Fruit fly (Drosophila melanogaster) whole organism, embryonic: ENCODE results near the gene CG32944.

Experiments used
- CG10274 ChIP-seq: fragments of 200-800 bp; sonication (Bioruptor generic); optimal IDR thresholded peaks from 3 replicates; lab custom pipeline; 2017; ENCODE audit warnings: missing biosample characterization, mild to moderate bottlenecking, missing genetic modification characterization
- CG12071 ChIP-seq: fragments of 200-800 bp; sonication (Bioruptor generic); optimal IDR thresholded peaks from 3 replicates; lab custom pipeline; 2018; ENCODE audit warnings: missing biosample characterization, mild to moderate bottlenecking, missing genetic modification characterization
- CG14710 ChIP-seq: fragments of 200-800 bp; sonication (Bioruptor generic); optimal IDR thresholded peaks from 3 replicates; lab custom pipeline; 2019; ENCODE audit warnings: missing biosample characterization, mild to moderate bottlenecking, missing genetic modification characterization, moderate library complexity
- CG15601 ChIP-seq: fragments of 200-800 bp; sonication (Bioruptor generic); optimal IDR thresholded peaks from 3 replicates; lab custom pipeline; 2019; ENCODE audit warnings: missing biosample characterization, mild to moderate bottlenecking, missing genetic modification characterization, moderate library complexity
- CG16815 ChIP-seq: fragments of 200-800 bp; sonication (Bioruptor generic); optimal IDR thresholded peaks from 3 replicates; lab custom pipeline; 2017; ENCODE audit warnings: missing biosample characterization, mild to moderate bottlenecking, missing genetic modification characterization
- CG16863 ChIP-seq: fragments of 200-800 bp; sonication (Bioruptor generic); optimal IDR thresholded peaks from 3 replicates; lab custom pipeline; 2016; ENCODE audit warnings: missing biosample characterization, missing genetic modification characterization
- CG1792 ChIP-seq: fragments of 200-800 bp; sonication (Bioruptor generic); optimal IDR thresholded peaks from 2 replicates; lab custom pipeline; 2016; ENCODE audit warnings: missing biosample characterization, missing genetic modification characterization
- CG18262 ChIP-seq: fragments of 200-800 bp; optimal IDR thresholded peaks from 3 replicates; lab custom pipeline; 2019; ENCODE audit warnings: missing biosample characterization, mild to moderate bottlenecking, missing genetic modification characterization, moderate library complexity
- CG2120 ChIP-seq: fragments of 200-800 bp; sonication (Bioruptor generic); optimal IDR thresholded peaks from 3 replicates; lab custom pipeline; 2016; ENCODE audit warnings: missing biosample characterization, missing genetic modification characterization
- CG32772 ChIP-seq: fragments of 200-800 bp; sonication (Bioruptor generic); IDR thresholded peaks from 2 replicates; pipeline ENCODE4 v1.3.6; 2022; ENCODE audit warnings: missing biosample characterization, missing genetic modification characterization
- CG34224 ChIP-seq: fragments of 200-800 bp; sonication (Bioruptor generic); IDR thresholded peaks from 3 replicates; pipeline ENCODE4 v1.3.6; 2022; ENCODE audit warnings: missing biosample characterization, missing genetic modification characterization; ENCODE audit not compliant: partially characterized antibody
- CG6654 ChIP-seq: fragments of 200-800 bp; sonication (Bioruptor generic); optimal IDR thresholded peaks from 2 replicates; lab custom pipeline; 2017; ENCODE audit warnings: missing biosample characterization, mild to moderate bottlenecking, missing genetic modification characterization
- CG6683 ChIP-seq: fragments of 200-800 bp; sonication (Bioruptor generic); optimal IDR thresholded peaks from 2 replicates; lab custom pipeline; 2017; ENCODE audit warnings: missing biosample characterization, mild to moderate bottlenecking, missing genetic modification characterization, missing genetic modification reagents
- CG6791 ChIP-seq: fragments of 200-800 bp; sonication (Bioruptor generic); IDR thresholded peaks from 3 replicates; pipeline ENCODE4 v1.3.6; 2022; ENCODE audit warnings: missing biosample characterization, missing genetic modification characterization; ENCODE audit not compliant: partially characterized antibody
- CG7357 ChIP-seq: fragments of 200-800 bp; sonication (Bioruptor generic); IDR thresholded peaks from 3 replicates; pipeline ENCODE4 v1.3.6; 2022; ENCODE audit warnings: missing biosample characterization, missing genetic modification characterization
- CG8924 ChIP-seq: fragments of 200-800 bp; optimal IDR thresholded peaks from 3 replicates; lab custom pipeline; 2019; ENCODE audit warnings: missing biosample characterization, mild to moderate bottlenecking, missing genetic modification characterization, moderate library complexity
- CG9727 ChIP-seq: fragments of 200-800 bp; sonication (Bioruptor generic); optimal IDR thresholded peaks from 3 replicates; lab custom pipeline; 2017; ENCODE audit warnings: missing biosample characterization, mild to moderate bottlenecking, missing genetic modification characterization
- CoRest ChIP-seq: fragments of 200-800 bp; sonication (Bioruptor generic); optimal IDR thresholded peaks from 3 replicates; lab custom pipeline; 2018; ENCODE audit warnings: missing biosample characterization, mild to moderate bottlenecking, missing genetic modification characterization, moderate library complexity
- Doc2 ChIP-seq: fragments of 200-800 bp; sonication (Bioruptor generic); IDR thresholded peaks from 2 replicates; pipeline ENCODE4 v1.3.6; 2022; ENCODE audit warnings: missing biosample characterization, missing genetic modification characterization
- ERR ChIP-seq: fragments of 200-800 bp; sonication (Bioruptor generic); optimal IDR thresholded peaks from 2 replicates; lab custom pipeline; 2016; ENCODE audit warnings: missing biosample characterization, missing genetic modification characterization
- Ets65A ChIP-seq: fragments of 200-800 bp; sonication (Bioruptor generic); peaks from one replicate; lab custom pipeline; 2016; ENCODE audit warnings: missing biosample characterization, missing genetic modification characterization
- Fer2 ChIP-seq: fragments of 200-800 bp; sonication (Bioruptor generic); optimal IDR thresholded peaks from 2 replicates; lab custom pipeline; 2018; ENCODE audit warnings: missing biosample characterization, mild to moderate bottlenecking, missing genetic modification characterization, moderate library complexity
- Hr78 ChIP-seq, 2 experiments: fragments of 200-800 bp in 1 of 2; fragments of >200 bp in 1 of 2; sonication (Bioruptor generic) in 1 of 2; optimal IDR thresholded peaks; 2 replicates each; lab custom pipeline; 2017 to 2019; ENCODE audit warnings: missing biosample characterization in 2 of 2, missing genetic modification characterization in 2 of 2, mild to moderate bottlenecking in 1 of 2, moderate library complexity in 1 of 2
- Kr ChIP-seq: fragments of 200-800 bp; sonication (Bioruptor generic); optimal IDR thresholded peaks from 2 replicates; lab custom pipeline; 2017; ENCODE audit warnings: missing biosample characterization, mild to moderate bottlenecking, missing genetic modification characterization
- MESR4 ChIP-seq: fragments of 200-800 bp; sonication (Bioruptor generic); optimal IDR thresholded peaks from 2 replicates; lab custom pipeline; 2018; ENCODE audit warnings: missing biosample characterization, mild to moderate bottlenecking, missing genetic modification characterization, moderate library complexity
- Mad ChIP-seq: fragments of 200-800 bp; sonication (Bioruptor generic); optimal IDR thresholded peaks from 2 replicates; lab custom pipeline; 2016; ENCODE audit warnings: missing biosample characterization, missing genetic modification characterization
- Med ChIP-seq: fragments of 200-800 bp; sonication (Bioruptor generic); peaks from one replicate; lab custom pipeline; 2016; ENCODE audit warnings: missing biosample characterization, missing genetic modification characterization, mild to moderate bottlenecking, inconsistent platforms, moderate library complexity
- NC2α ChIP-seq: fragments of 200-800 bp; sonication (Bioruptor generic); optimal IDR thresholded peaks from 2 replicates; lab custom pipeline; 2016; ENCODE audit warnings: missing biosample characterization, missing genetic modification characterization
- Nf-YA ChIP-seq: fragments of 200-800 bp; sonication (Bioruptor generic); IDR thresholded peaks from 2 replicates; pipeline ENCODE4 v1.3.6; 2022; ENCODE audit warnings: missing biosample characterization, missing genetic modification characterization
- Oli ChIP-seq: fragments of 200-800 bp; sonication (Bioruptor generic); optimal IDR thresholded peaks from 2 replicates; lab custom pipeline; 2018; ENCODE audit warnings: missing biosample characterization, mild to moderate bottlenecking, missing genetic modification characterization, moderate library complexity
- Sox100B ChIP-seq: fragments of 200-800 bp; sonication (Bioruptor generic); optimal IDR thresholded peaks from 3 replicates; lab custom pipeline; 2018; ENCODE audit warnings: missing biosample characterization, mild to moderate bottlenecking, missing genetic modification characterization
- Sry-β ChIP-seq: fragments of 200-800 bp; sonication (Bioruptor generic); optimal IDR thresholded peaks from 2 replicates; lab custom pipeline; 2018; ENCODE audit warnings: missing biosample characterization, mild to moderate bottlenecking, missing genetic modification characterization, moderate library complexity
- TFAM ChIP-seq: fragments of 200-800 bp; sonication (Bioruptor generic); optimal IDR thresholded peaks from 2 replicates; lab custom pipeline; 2017; ENCODE audit warnings: missing biosample characterization, missing genetic modification characterization, inconsistent platforms
- bcd ChIP-seq: fragments of 200-800 bp; sonication (Bioruptor generic); optimal IDR thresholded peaks from 2 replicates; lab custom pipeline; 2017; ENCODE audit warnings: missing biosample characterization, mild to moderate bottlenecking, missing genetic modification characterization
- da ChIP-seq: fragments of 200-800 bp; sonication (Bioruptor generic); optimal IDR thresholded peaks from 2 replicates; lab custom pipeline; 2016; ENCODE audit warnings: missing biosample characterization, missing genetic modification characterization
- disco-r ChIP-seq: fragments of 200-800 bp; sonication (Bioruptor generic); optimal IDR thresholded peaks from 2 replicates; lab custom pipeline; 2016; ENCODE audit warnings: missing biosample characterization, missing genetic modification characterization
- dm ChIP-seq: fragments of 200-800 bp; sonication (Bioruptor generic); optimal IDR thresholded peaks from 3 replicates; lab custom pipeline; 2016; ENCODE audit warnings: missing biosample characterization, missing genetic modification characterization
- kah ChIP-seq: fragments of 200-800 bp; sonication (Bioruptor generic); optimal IDR thresholded peaks from 2 replicates; lab custom pipeline; 2018; ENCODE audit warnings: missing biosample characterization, mild to moderate bottlenecking, missing genetic modification characterization
- maf-S ChIP-seq: fragments of 200-800 bp; sonication (Bioruptor generic); optimal IDR thresholded peaks from 2 replicates; lab custom pipeline; 2016; ENCODE audit warnings: missing biosample characterization, missing genetic modification characterization
- oc ChIP-seq: fragments of 200-800 bp; sonication (Bioruptor generic); optimal IDR thresholded peaks from 2 replicates; lab custom pipeline; 2018; ENCODE audit warnings: missing biosample characterization, mild to moderate bottlenecking, missing genetic modification characterization, moderate library complexity
- pfk ChIP-seq: fragments of 200-800 bp; sonication (Bioruptor generic); optimal IDR thresholded peaks from 2 replicates; lab custom pipeline; 2018; ENCODE audit warnings: missing biosample characterization, mild to moderate bottlenecking, missing genetic modification characterization, moderate library complexity
- psq ChIP-seq: fragments of 200-800 bp; sonication (Bioruptor generic); optimal IDR thresholded peaks from 2 replicates; lab custom pipeline; 2017; ENCODE audit warnings: missing biosample characterization, missing genetic modification characterization
- pzg ChIP-seq: fragments of 200-800 bp; sonication (Bioruptor generic); optimal IDR thresholded peaks from 3 replicates; lab custom pipeline; 2018; ENCODE audit warnings: missing biosample characterization, mild to moderate bottlenecking, missing genetic modification characterization, moderate library complexity
- sd ChIP-seq: fragments of 200-800 bp; sonication (Bioruptor generic); optimal IDR thresholded peaks from 3 replicates; lab custom pipeline; 2018; ENCODE audit warnings: missing biosample characterization, mild to moderate bottlenecking, missing genetic modification characterization, moderate library complexity
- sob ChIP-seq: fragments of 200-800 bp; sonication (Bioruptor generic); IDR thresholded peaks from 2 replicates; pipeline ENCODE4 v1.3.6; 2022; ENCODE audit warnings: missing biosample characterization, missing genetic modification characterization
- ssp ChIP-seq: fragments of 200-800 bp; sonication (Bioruptor generic); IDR thresholded peaks from 2 replicates; pipeline ENCODE4 v1.3.6; 2022; ENCODE audit warnings: missing biosample characterization, missing genetic modification characterization
- sug ChIP-seq: fragments of 200-800 bp; optimal IDR thresholded peaks from 2 replicates; lab custom pipeline; 2019; ENCODE audit warnings: missing biosample characterization, mild to moderate bottlenecking, missing genetic modification characterization, moderate library complexity
- tgo ChIP-seq: fragments of 200-800 bp; sonication (Bioruptor generic); IDR thresholded peaks from 3 replicates; pipeline ENCODE4 v1.3.6; 2022; ENCODE audit warnings: missing biosample characterization, missing genetic modification characterization
- wek ChIP-seq: fragments of 200-800 bp; sonication (Bioruptor generic); optimal IDR thresholded peaks from 3 replicates; lab custom pipeline; 2018; ENCODE audit warnings: missing biosample characterization, mild to moderate bottlenecking, missing genetic modification characterization, moderate library complexity

CG32944 gene

DNA sequence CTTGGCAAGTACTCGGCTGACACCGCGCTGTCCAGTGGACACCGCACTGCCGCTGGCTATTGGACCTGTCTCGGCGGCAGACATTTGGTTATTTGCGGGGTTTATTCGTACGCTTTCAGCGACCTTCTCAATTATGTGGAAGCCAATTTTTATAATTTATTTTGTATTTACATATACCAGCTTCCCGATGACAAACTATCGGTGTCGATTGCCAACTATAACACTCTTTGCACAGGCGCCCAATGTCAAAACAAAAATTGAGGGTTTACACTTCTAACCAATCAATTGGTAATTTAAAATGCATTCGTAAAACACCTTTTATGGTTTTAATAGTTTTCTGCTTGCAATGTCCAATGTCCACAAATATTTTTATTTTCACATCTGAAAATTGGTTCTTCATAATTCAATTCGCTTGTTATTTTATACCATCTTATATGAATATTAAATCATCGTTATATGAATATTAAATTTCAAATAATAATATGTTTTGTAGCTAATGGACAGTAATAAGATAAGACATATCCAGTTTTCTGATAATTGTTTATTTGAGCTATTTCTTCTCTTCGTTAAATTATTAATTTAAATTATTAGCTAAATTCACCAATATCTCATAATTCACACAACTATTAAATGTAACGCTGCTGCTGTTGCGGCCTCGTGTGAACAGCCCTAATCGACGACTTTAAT is 19.4 kb downstream of the CG32944 start (continued):
- peak; percentile 10; the same call in 1 of the 3 replicates for TF ChIP-seq CG34224 (GFP tag; lab: Robert Waterston, UW)
- no peak for TF ChIP-seq ERR (GFP tag; lab: Kevin White, UChicago)
- TF ChIP-seq Fer2 (tag; lab: Kevin White, UChicago), result no peak
- TF ChIP-seq MESR4, result peak; percentile 85
- peak; percentile 98 for TF ChIP-seq ssp (GFP tag; lab: Robert Waterston, UW)
- TF ChIP-seq oc (tag; lab: Kevin White, UChicago), result no peak
- no peak for TF ChIP-seq Doc2
- TF ChIP-seq CG32772 (GFP tag; lab: Robert Waterston, UW), result no peak
- TF ChIP-seq sug (tag; lab: Kevin White, UChicago), result peak; percentile 36
- peak in 1 of 2 experiments; percentile 37 for TF ChIP-seq Hr78 (GFP tag; optimal IDR thresholded peaks at IDR 0.05; lab: Kevin White, UChicago)
- TF ChIP-seq CG9727 (GFP tag; lab: Kevin White, UChicago), result peak; percentile 31
- TF ChIP-seq Sox100B (GFP tag; lab: Kevin White, UChicago), result peak; percentile 29
- no peak for TF ChIP-seq tgo
- no peak for TF ChIP-seq Nf-YA
- no peak for TF ChIP-seq da (GFP tag; lab: Kevin White, UChicago)
- peak; percentile 23 for TF ChIP-seq Med (GFP tag; lab: Kevin White, UChicago)
- peak; percentile 40 for TF ChIP-seq CG16815 (GFP tag; lab: Kevin White, UChicago)
- no peak for TF ChIP-seq CG12071 (GFP tag; lab: Kevin White, UChicago)
- peak; percentile 31 for TF ChIP-seq pzg (GFP tag; lab: Kevin White, UChicago)
- TF ChIP-seq sd (tag; lab: Kevin White, UChicago), result no peak
- TF ChIP-seq CG14710 (tag; lab: Kevin White, UChicago), result peak; percentile 73
- no peak for TF ChIP-seq NC2α (GFP tag; lab: Kevin White, UChicago)
- peak; percentile 12 for TF ChIP-seq CG15601
- TF ChIP-seq bcd (GFP tag; lab: Kevin White, UChicago), result peak; percentile 3
- no peak for TF ChIP-seq CG1792 (GFP tag; lab: Kevin White, UChicago)
- TF ChIP-seq Ets65A (GFP tag; lab: Kevin White, UChicago), result peak; percentile 75
- peak; percentile 56; the same call in 2 of the 3 replicates for TF ChIP-seq CG6791 (GFP tag; lab: Robert Waterston, UW)
- TF ChIP-seq Sry-β (GFP tag; lab: Kevin White, UChicago), result peak; percentile 14
- TF ChIP-seq sob (GFP tag; lab: Robert Waterston, UW), result 0 out of 2 replicates have a peak, but pooled peaks have one; percentile 8
- TF ChIP-seq kah, result no peak
- peak; percentile 4 for TF ChIP-seq dm (GFP tag; lab: Kevin White, UChicago)
- peak; percentile 22 for TF ChIP-seq psq (GFP tag; lab: Kevin White, UChicago)
- no peak for TF ChIP-seq CG10274 (GFP tag; lab: Kevin White, UChicago)
- peak; percentile 26 for TF ChIP-seq CG2120
- no peak for TF ChIP-seq Mad
- no peak for TF ChIP-seq wek (GFP tag; lab: Kevin White, UChicago)
- TF ChIP-seq CG6654 (GFP tag; lab: Kevin White, UChicago), result no peak
- TF ChIP-seq CG8924 (tag; lab: Kevin White, UChicago), result peak; percentile 7
- TF ChIP-seq Oli (tag; lab: Kevin White, UChicago), result peak; percentile 4
- TF ChIP-seq maf-S, result no peak
- TF ChIP-seq CG18262 (tag; lab: Kevin White, UChicago), result peak; percentile 49
- TF ChIP-seq Kr, result no peak
- TF ChIP-seq CG16863 (GFP tag; lab: Kevin White, UChicago), result no peak
- TF ChIP-seq disco-r (GFP tag; lab: Kevin White, UChicago), result no peak
- TF ChIP-seq CG7357 (GFP tag; lab: Robert Waterston, UW), result peak; percentile 96
- TF ChIP-seq pfk (GFP tag; lab: Kevin White, UChicago), result peak; percentile 8
- no peak for TF ChIP-seq CG6683
- TF ChIP-seq TFAM, result no peak
- TF ChIP-seq CoRest (tag; lab: Kevin White, UChicago), result peak; percentile 62
